Worm (Caenorhabditis elegans) whole organism, dauer: ENCODE data around the gene prp-38.

Source experiments
- unc-62 ChIP-seq: sonication (generic microtip); optimal IDR thresholded peaks from 2 replicates; lab custom pipeline; 2017; ENCODE audit warnings: missing biosample characterization, missing genetic modification reagents, missing genetic modification characterization

prp-38 gene

ce11 chrV:10757128-10757527, 48.7 kb downstream of the prp-38 start:
- TF ChIP-seq unc-62 (GFP tag; lab: Kevin White, UChicago) = no peak

- no peak for TF ChIP-seq unc-62 (GFP tag; lab: Kevin White, UChicago)
Measured at ce11 chrV:10756698-10757097, 49.1 kb downstream of the prp-38 start, which contains the start of gene irld-6. Gene irld-6, minus strand, starts transcription at chrV:10756798.
